Worm (Caenorhabditis elegans) whole organism, mixed stage, embryonic: ENCODE data around the gene Y61A9LA.7.
A peak's percentile ranks its signal among the peaks of the same experiment; 100 is the strongest.

Experiments
- blmp-1 ChIP-seq: fragments of 150-350 bp; optimal IDR thresholded peaks from 2 replicates; lab custom pipeline; 2014; ENCODE audit warnings: missing biosample characterization, missing genetic modification characterization
- cnd-1 ChIP-seq: fragments of 200-800 bp; sonication (Bioruptor generic); optimal IDR thresholded peaks from 2 replicates; lab custom pipeline; 2018; ENCODE audit warnings: mild to moderate bottlenecking, missing genetic modification characterization, missing compliant biosample characterization
- elt-1 ChIP-seq: sonication (generic microtip); optimal IDR thresholded peaks from 2 replicates; lab custom pipeline; 2017; ENCODE audit warnings: missing genetic modification characterization, mild to moderate bottlenecking, missing compliant biosample characterization, antibody characterized with exemption, moderate library complexity, borderline replicate concordance; ENCODE audit not compliant: insufficient read depth
- flh-1 ChIP-seq: fragments of 200-800 bp; sonication (Bioruptor generic); optimal IDR thresholded peaks from 2 replicates; lab custom pipeline; 2018; ENCODE audit warnings: mild to moderate bottlenecking, missing genetic modification characterization, moderate library complexity, missing compliant biosample characterization
- ham-2 ChIP-seq: fragments of 200-800 bp; sonication (Bioruptor generic); optimal IDR thresholded peaks from 2 replicates; lab custom pipeline; 2018; ENCODE audit warnings: mild to moderate bottlenecking, missing genetic modification characterization, missing compliant biosample characterization
- hlh-1 ChIP-seq: fragments of 150-350 bp; optimal IDR thresholded peaks from 2 replicates; lab custom pipeline; 2014; ENCODE audit warnings: missing biosample characterization, missing genetic modification reagents, missing genetic modification characterization
- lin-13 ChIP-seq: fragments of 150-350 bp; optimal IDR thresholded peaks from 2 replicates; lab custom pipeline; 2014; ENCODE audit warnings: missing biosample characterization, missing genetic modification characterization
- lin-32 ChIP-seq: fragments of 200-800 bp; sonication (Bioruptor generic); optimal IDR thresholded peaks from 2 replicates; lab custom pipeline; 2018; ENCODE audit warnings: mild to moderate bottlenecking, missing genetic modification characterization, missing compliant biosample characterization
- mab-5 ChIP-seq: fragments of 150-350 bp; optimal IDR thresholded peaks from 2 replicates; lab custom pipeline; 2014; ENCODE audit warnings: missing biosample characterization, missing genetic modification characterization
- nhr-12 ChIP-seq: fragments of 150-350 bp; optimal IDR thresholded peaks from 2 replicates; lab custom pipeline; 2014; ENCODE audit warnings: missing biosample characterization, missing genetic modification characterization
- pha-4 ChIP-seq: fragments of 150-350 bp; optimal IDR thresholded peaks from 2 replicates; lab custom pipeline; 2018; ENCODE audit warnings: missing biosample characterization, missing genetic modification reagents, missing genetic modification characterization
- sptf-1 ChIP-seq: sonication (generic microtip); optimal IDR thresholded peaks from 2 replicates; lab custom pipeline; 2017; ENCODE audit warnings: mild to moderate bottlenecking, missing genetic modification characterization, moderate library complexity, missing compliant biosample characterization
- tbx-8 ChIP-seq: fragments of 200-800 bp; sonication (Bioruptor generic); optimal IDR thresholded peaks from 2 replicates; lab custom pipeline; 2018; ENCODE audit warnings: mild to moderate bottlenecking, missing genetic modification characterization, moderate library complexity, missing compliant biosample characterization
- unc-120 ChIP-seq: sonication (generic microtip); optimal IDR thresholded peaks from 2 replicates; lab custom pipeline; 2017; ENCODE audit warnings: missing genetic modification characterization, missing compliant biosample characterization; ENCODE audit not compliant: poor library complexity, severe bottlenecking
- unc-62 ChIP-seq: fragments of 150-350 bp; optimal IDR thresholded peaks from 2 replicates; lab custom pipeline; 2014; ENCODE audit warnings: missing biosample characterization, missing genetic modification reagents, missing genetic modification characterization
- zip-8 ChIP-seq: fragments of 150-350 bp; optimal IDR thresholded peaks from 2 replicates; lab custom pipeline; 2014; ENCODE audit warnings: missing biosample characterization, missing genetic modification characterization
- ztf-11 ChIP-seq: fragments of 150-350 bp; optimal IDR thresholded peaks from 2 replicates; lab custom pipeline; 2014; ENCODE audit warnings: missing biosample characterization, missing genetic modification characterization

Gene Y61A9LA.7

ce11 chrV:4509319-4509937 is 50.2 kb downstream of the Y61A9LA.7 start:
- TF ChIP-seq unc-62 (GFP tag; lab: Kevin White, UChicago) (peak; percentile 98), cnd-1 (tag; lab: Kevin White, UChicago) (no peak), ztf-11 (no peak), unc-120 (tag; lab: Kevin White, UChicago) (no peak), mab-5 (no peak)

- TF ChIP-seq tbx-8 (GFP tag; lab: Kevin White, UChicago) (no peak), hlh-1 (tag; lab: Kevin White, UChicago) (no peak), ham-2 (GFP tag; lab: Kevin White, UChicago) (no peak), sptf-1 (no peak), nhr-12 (tag; lab: Kevin White, UChicago) (no peak), ztf-11 (no peak), elt-1 (tag; lab: Kevin White, UChicago) (no peak), lin-13 (tag; lab: Kevin White, UChicago) (no peak), blmp-1 (tag; lab: Kevin White, UChicago) (no peak), lin-32 (no peak), unc-62 (GFP tag; lab: Kevin White, UChicago) (no peak), pha-4 (tag; lab: Kevin White, UChicago) (no peak), flh-1 (GFP tag; lab: Kevin White, UChicago) (no peak), zip-8 (no peak)
These were observed 50.8 kb downstream of the Y61A9LA.7 start for ce11 chrV:4508772-4509171.
